Worm (Caenorhabditis elegans) whole organism, midembryonic: ENCODE results near the gene C47E8.3.

Experiments
- klf-2 ChIP-seq: fragments of 200-800 bp; sonication (Bioruptor generic); conservative IDR thresholded peaks from 2 replicates; pipeline ENCODE4 v1.3.6; 2022; ENCODE audit warnings: missing genetic modification reagents, missing genetic modification characterization, missing compliant biosample characterization
- tab-1 ChIP-seq: fragments of 200-800 bp; sonication (Bioruptor generic); IDR thresholded peaks from 2 replicates; pipeline ENCODE4 v1.3.6; 2022; ENCODE audit warnings: missing genetic modification characterization, missing compliant biosample characterization

- TF ChIP-seq tab-1 (GFP tag; lab: Robert Waterston, UW) (no peak), klf-2 (GFP tag; lab: Robert Waterston, UW) (no peak)
These were observed 38.1 kb upstream of the C47E8.3 start for ce11 chrV:14642016-14642415.
